Worm (Caenorhabditis elegans) whole organism, young adult: ENCODE results near the gene srx-28.

ENCODE experiments used
- C17E4.6 ChIP-seq: fragments of 200-800 bp; sonication (Bioruptor generic); IDR thresholded peaks from 2 replicates; pipeline ENCODE4 v1.3.6; 2022; ENCODE audit warnings: missing genetic modification reagents, missing genetic modification characterization, missing compliant biosample characterization
- F23B12.7 ChIP-seq: sonication (generic microtip); optimal IDR thresholded peaks from 2 replicates; lab custom pipeline; 2017; ENCODE audit warnings: missing genetic modification characterization, mild to moderate bottlenecking, missing compliant biosample characterization, antibody characterized with exemption, moderate library complexity; ENCODE audit not compliant: insufficient read depth
- F52B5.7 ChIP-seq: sonication (generic microtip); optimal IDR thresholded peaks from 2 replicates; lab custom pipeline; 2016; ENCODE audit warnings: mild to moderate bottlenecking, missing genetic modification characterization, missing compliant biosample characterization
- T26A5.8 ChIP-seq: sonication (generic microtip); optimal IDR thresholded peaks from 2 replicates; lab custom pipeline; 2016; ENCODE audit warnings: missing genetic modification characterization, missing compliant biosample characterization
- Y56A3A.18 ChIP-seq: fragments of 200-800 bp; sonication (Bioruptor generic); IDR thresholded peaks from 2 replicates; pipeline ENCODE4 v1.3.6; 2022; ENCODE audit warnings: missing genetic modification reagents, missing genetic modification characterization, missing compliant biosample characterization
- Y67H2A.10 ChIP-seq: fragments of 200-800 bp; sonication (Bioruptor generic); conservative IDR thresholded peaks from 2 replicates; pipeline ENCODE4 v1.3.6; 2022; ENCODE audit warnings: missing genetic modification reagents, missing genetic modification characterization, missing compliant biosample characterization
- Y79H2A.3 ChIP-seq: fragments of 200-800 bp; sonication (Bioruptor generic); conservative IDR thresholded peaks from 2 replicates; pipeline ENCODE4 v1.3.6; 2022; ENCODE audit warnings: missing genetic modification reagents, missing genetic modification characterization, missing compliant biosample characterization
- ama-1 ChIP-seq, 3 experiments: fragments of 150-350 bp in 1 of 3; sonication (generic microtip) in 2 of 3; optimal IDR thresholded peaks; 2 replicates each; lab custom pipeline; 2014 to 2018; ENCODE audit warnings: missing biosample characterization in 2 of 3, missing genetic modification characterization in 2 of 3, missing genetic modification reagents in 2 of 3
- athp-1 ChIP-seq: sonication (generic microtip); optimal IDR thresholded peaks from 2 replicates; lab custom pipeline; 2017; ENCODE audit warnings: mild to moderate bottlenecking, missing genetic modification characterization, missing compliant biosample characterization
- ccch-3 ChIP-seq: fragments of 200-800 bp; sonication (Bioruptor generic); optimal IDR thresholded peaks from 2 replicates; lab custom pipeline; 2018; ENCODE audit warnings: mild to moderate bottlenecking, missing genetic modification characterization, missing compliant biosample characterization
- cebp-1 ChIP-seq, 2 experiments: fragments of 200-800 bp in 1 of 2; sonication (Bioruptor generic) in 1 of 2; sonication (generic microtip) in 1 of 2; IDR thresholded peaks in 1 of 2; optimal IDR thresholded peaks in 1 of 2; 2 replicates each; pipeline versions ENCODE4 v1.3.6 to Lab custom; 2017 to 2022; ENCODE audit warnings: missing compliant biosample characterization in 2 of 2, missing genetic modification characterization in 2 of 2, mild to moderate bottlenecking in 1 of 2, missing genetic modification reagents in 1 of 2, moderate library complexity in 1 of 2
- cebp-2 ChIP-seq: fragments of 200-800 bp; sonication (Bioruptor generic); IDR thresholded peaks from 2 replicates; pipeline ENCODE4 v1.3.6; 2022; ENCODE audit warnings: missing genetic modification characterization, missing compliant biosample characterization
- dox-1 ChIP-seq: fragments of 200-800 bp; sonication (Bioruptor generic); IDR thresholded peaks from 2 replicates; pipeline ENCODE4 v1.3.6; 2022; ENCODE audit warnings: missing genetic modification reagents, missing genetic modification characterization, missing compliant biosample characterization
- ets-4 ChIP-seq: fragments of 200-800 bp; sonication (Bioruptor generic); optimal IDR thresholded peaks from 2 replicates; lab custom pipeline; 2018; ENCODE audit warnings: mild to moderate bottlenecking, missing genetic modification characterization, missing compliant biosample characterization
- hlh-26 ChIP-seq: fragments of 200-800 bp; sonication (Bioruptor generic); conservative IDR thresholded peaks from 2 replicates; pipeline ENCODE4 v1.3.6; 2022; ENCODE audit warnings: missing genetic modification reagents, missing genetic modification characterization, missing compliant biosample characterization
- hsf-1 ChIP-seq: fragments of 200-800 bp; sonication (Bioruptor generic); IDR thresholded peaks from 2 replicates; pipeline ENCODE4 v1.3.6; 2022; ENCODE audit warnings: missing genetic modification reagents, missing genetic modification characterization, missing compliant biosample characterization
- let-607 ChIP-seq, 2 experiments: fragments of 200-800 bp in 1 of 2; sonication (Bioruptor generic) in 1 of 2; sonication (generic microtip) in 1 of 2; optimal IDR thresholded peaks; 2 replicates each; lab custom pipeline; 2016 to 2018; ENCODE audit warnings: mild to moderate bottlenecking in 2 of 2, missing compliant biosample characterization in 2 of 2, missing genetic modification characterization in 2 of 2, moderate library complexity in 2 of 2, missing genotype in 1 of 2
- lin-26 ChIP-seq: fragments of 200-800 bp; sonication (Bioruptor generic); IDR thresholded peaks from 2 replicates; pipeline ENCODE4 v1.3.6; 2022; ENCODE audit warnings: missing genetic modification reagents, missing genetic modification characterization, missing compliant biosample characterization
- nfya-1 ChIP-seq: sonication (generic microtip); optimal IDR thresholded peaks from 2 replicates; lab custom pipeline; 2017; ENCODE audit warnings: antibody characterized with exemption, missing compliant biosample characterization, missing genetic modification characterization, borderline replicate concordance; ENCODE audit not compliant: insufficient read depth
- nhr-179 ChIP-seq: sonication (generic microtip); optimal IDR thresholded peaks from 2 replicates; lab custom pipeline; 2016; ENCODE audit warnings: mild to moderate bottlenecking, missing genetic modification characterization, missing compliant biosample characterization
- nhr-80 ChIP-seq: sonication (generic microtip); optimal IDR thresholded peaks from 2 replicates; lab custom pipeline; 2016; ENCODE audit warnings: missing genetic modification characterization, missing compliant biosample characterization
- nhr-90 ChIP-seq: sonication (generic microtip); optimal IDR thresholded peaks from 2 replicates; lab custom pipeline; 2016; ENCODE audit warnings: missing genotype, mild to moderate bottlenecking, missing genetic modification characterization, missing compliant biosample characterization
- pbrm-1 ChIP-seq: fragments of 200-800 bp; sonication (Bioruptor generic); IDR thresholded peaks from 2 replicates; pipeline ENCODE4 v1.3.6; 2022; ENCODE audit warnings: missing genetic modification reagents, missing genetic modification characterization, missing compliant biosample characterization
- repo-1 ChIP-seq: sonication (generic microtip); optimal IDR thresholded peaks from 2 replicates; lab custom pipeline; 2017; ENCODE audit warnings: mild to moderate bottlenecking, missing genetic modification characterization, missing compliant biosample characterization
- snpc-1.1 ChIP-seq: sonication (generic microtip); optimal IDR thresholded peaks from 2 replicates; lab custom pipeline; 2017; ENCODE audit warnings: missing genetic modification characterization, mild to moderate bottlenecking, missing compliant biosample characterization, antibody characterized with exemption, moderate library complexity, missing genotype, missing genetic modification reagents; ENCODE audit not compliant: insufficient read depth
- snpc-1.3 ChIP-seq: sonication (generic microtip); optimal IDR thresholded peaks from 2 replicates; lab custom pipeline; 2017; ENCODE audit warnings: missing genetic modification characterization, mild to moderate bottlenecking, missing compliant biosample characterization, antibody characterized with exemption, moderate library complexity, missing genotype, missing genetic modification reagents; ENCODE audit not compliant: insufficient read depth
- unc-62 ChIP-seq: fragments of 150-350 bp; optimal IDR thresholded peaks from 2 replicates; lab custom pipeline; 2014; ENCODE audit warnings: missing biosample characterization, missing genetic modification reagents, missing genetic modification characterization
- zfh-2 ChIP-seq: fragments of 200-800 bp; sonication (Bioruptor generic); conservative IDR thresholded peaks from 2 replicates; pipeline ENCODE4 v1.3.6; 2022; ENCODE audit warnings: missing genetic modification reagents, missing genetic modification characterization, missing compliant biosample characterization
- ztf-22 ChIP-seq: fragments of 200-800 bp; sonication (Bioruptor generic); optimal IDR thresholded peaks from 2 replicates; lab custom pipeline; 2018; ENCODE audit warnings: mild to moderate bottlenecking, missing genetic modification characterization, moderate library complexity, missing compliant biosample characterization
- ztf-3 ChIP-seq: fragments of 200-800 bp; sonication (Bioruptor generic); optimal IDR thresholded peaks from 2 replicates; lab custom pipeline; 2018; ENCODE audit warnings: mild to moderate bottlenecking, missing genetic modification characterization, missing compliant biosample characterization

The srx-28 gene

ce11 chrV:2767465-2767864 is 10.4 kb upstream of the srx-28 start, which contains the start of gene R05D8.9:
Gene R05D8.9, minus strand, starts transcription at chrV:2767565.
- TF ChIP-seq Y79H2A.3 (no peak), F52B5.7 (tag; lab: Kevin White, UChicago) (no peak), Y56A3A.18 (GFP tag; lab: Robert Waterston, UW) (no peak), unc-62 (GFP tag; lab: Kevin White, UChicago) (no peak), let-607 (tag; optimal IDR thresholded peaks at IDR 0.05; lab: Kevin White, UChicago) (no peak), ccch-3 (no peak), ztf-3 (no peak), ets-4 (GFP tag; lab: Kevin White, UChicago) (no peak)

DNA sequence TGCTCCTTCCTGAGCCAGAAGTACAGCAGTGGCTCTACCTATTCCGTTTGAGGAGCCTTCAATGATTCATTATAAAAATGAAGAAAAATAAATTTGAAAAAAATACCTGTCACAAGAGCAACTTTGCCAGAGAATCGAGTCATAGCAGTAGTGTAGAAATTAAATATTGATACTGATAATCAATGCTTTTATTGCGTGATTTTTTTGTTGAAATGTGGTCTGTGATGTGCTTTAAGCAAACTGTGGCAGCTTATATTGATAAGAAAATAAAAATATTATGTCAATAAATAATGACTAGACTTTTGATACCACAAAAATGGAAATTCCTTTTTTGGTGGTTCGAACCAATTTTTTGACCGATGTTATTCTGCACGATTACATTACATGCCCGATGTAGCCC is 8.0 kb upstream of the srx-28 start, which contains the start of gene dhs-14:
Gene dhs-14 (minus strand): TSS at position 149 of the 400 bp plus-strand sequence.
- TF ChIP-seq ets-4 (GFP tag; lab: Kevin White, UChicago) (no peak), snpc-1.1 (tag; lab: Kevin White, UChicago) (no peak), lin-26 (GFP tag; lab: Robert Waterston, UW) (no peak), hsf-1 (GFP tag; lab: Robert Waterston, UW) (no peak), dox-1 (GFP tag; lab: Robert Waterston, UW) (0 out of 2 replicates have a peak, but pooled peaks have one; percentile 23), nhr-80 (tag; lab: Kevin White, UChicago) (peak; percentile 83), T26A5.8 (tag; lab: Kevin White, UChicago) (no peak), F23B12.7 (no peak)

ce11 chrV:2763105-2763504 is 6.0 kb upstream of the srx-28 start, which contains the start of gene R05D8.7:
Gene R05D8.7, minus strand, starts transcription at chrV:2763208.
- TF ChIP-seq hlh-26 (GFP tag; lab: Robert Waterston, UW) (no peak), cebp-1 (GFP tag; IDR thresholded peaks at IDR 0.05; lab: Robert Waterston, UW) (no peak), cebp-1 (tag; optimal IDR thresholded peaks at IDR 0.05; lab: Kevin White, UChicago) (no peak), snpc-1.3 (tag; lab: Kevin White, UChicago) (no peak), repo-1 (tag; lab: Kevin White, UChicago) (no peak), ztf-22 (GFP tag; lab: Kevin White, UChicago) (no peak)

ce11 chrV:2761470-2761869 is 4.4 kb upstream of the srx-28 start:
- TF ChIP-seq zfh-2 (peak; percentile 75), cebp-2 (no peak)

DNA sequence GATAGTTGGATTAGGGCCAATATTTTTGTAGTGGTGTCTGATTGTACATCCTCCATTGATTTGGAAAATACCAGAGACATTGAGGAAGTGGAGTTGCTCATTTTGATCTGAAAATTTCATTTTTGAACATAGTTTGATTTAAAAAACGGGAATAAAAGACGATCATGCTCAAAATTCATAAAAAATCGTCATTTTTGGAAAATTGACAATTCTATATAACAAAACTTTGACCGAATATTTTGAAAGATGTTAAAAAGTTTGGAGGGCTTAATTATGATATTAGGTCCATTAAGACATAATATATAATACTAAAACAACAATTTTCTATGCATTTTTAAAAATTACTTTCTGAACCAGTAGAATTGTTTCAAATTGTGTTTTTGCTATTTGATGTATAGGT is 2.4 kb upstream of the srx-28 start, which contains the start of gene srg-58:
Gene srg-58 (minus strand): TSS at position 101 of the 400 bp plus-strand sequence.
- TF ChIP-seq nfya-1 (tag; lab: Kevin White, UChicago) (no peak), nhr-90 (tag; lab: Kevin White, UChicago) (no peak), athp-1 (tag; lab: Kevin White, UChicago) (no peak), let-607 (tag; optimal IDR thresholded peaks at IDR 0.05; lab: Kevin White, UChicago) (no peak), zfh-2 (no peak), C17E4.6 (GFP tag; lab: Robert Waterston, UW) (no peak), ama-1 (optimal IDR thresholded peaks at IDR 0.05; lab: Kevin White, UChicago) (no peak), ama-1 (GFP tag; optimal IDR thresholded peaks at IDR 0.05; lab: Kevin White, UChicago) (no peak), Y67H2A.10 (no peak), cebp-1 (GFP tag; IDR thresholded peaks at IDR 0.05; lab: Robert Waterston, UW) (no peak), cebp-1 (tag; optimal IDR thresholded peaks at IDR 0.05; lab: Kevin White, UChicago) (no peak), pbrm-1 (GFP tag; lab: Robert Waterston, UW) (no peak), Y56A3A.18 (GFP tag; lab: Robert Waterston, UW) (no peak), nhr-179 (tag; lab: Kevin White, UChicago) (no peak)
